Fruit fly (Drosophila melanogaster) whole organism, embryonic: Measurements from ENCODE around the gene CG3348.

ENCODE experiments used
- Atf-2 ChIP-seq: fragments of 200-800 bp; sonication (Bioruptor generic); optimal IDR thresholded peaks from 2 replicates; lab custom pipeline; 2016; ENCODE audit warnings: missing biosample characterization, missing genetic modification characterization
- BEAF-32 ChIP-seq: fragments of 200-800 bp; sonication (Bioruptor generic); optimal IDR thresholded peaks from 3 replicates; lab custom pipeline; 2017; ENCODE audit warnings: missing biosample characterization, missing genetic modification characterization, mild to moderate bottlenecking, moderate library complexity, missing genetic modification reagents
- CG11504 ChIP-seq: fragments of 200-800 bp; sonication (Bioruptor generic); optimal IDR thresholded peaks from 3 replicates; lab custom pipeline; 2019; ENCODE audit warnings: missing biosample characterization, mild to moderate bottlenecking, missing genetic modification characterization, moderate library complexity
- CG12769 ChIP-seq: fragments of 200-800 bp; sonication (Bioruptor generic); optimal IDR thresholded peaks from 2 replicates; lab custom pipeline; 2019; ENCODE audit warnings: missing biosample characterization, mild to moderate bottlenecking, missing genetic modification characterization, moderate library complexity
- CG13424 ChIP-seq: fragments of 200-800 bp; sonication (Bioruptor generic); optimal IDR thresholded peaks from 2 replicates; lab custom pipeline; 2019; ENCODE audit warnings: missing biosample characterization, mild to moderate bottlenecking, missing genetic modification characterization, moderate library complexity
- CG13894 ChIP-seq: fragments of 200-800 bp; sonication (Bioruptor generic); optimal IDR thresholded peaks from 3 replicates; lab custom pipeline; 2018; ENCODE audit warnings: missing biosample characterization, mild to moderate bottlenecking, missing genetic modification characterization, moderate library complexity
- CG14710 ChIP-seq: fragments of 200-800 bp; sonication (Bioruptor generic); optimal IDR thresholded peaks from 3 replicates; lab custom pipeline; 2019; ENCODE audit warnings: missing biosample characterization, mild to moderate bottlenecking, missing genetic modification characterization, moderate library complexity
- CG1647 ChIP-seq: fragments of 200-800 bp; sonication (Bioruptor generic); optimal IDR thresholded peaks from 3 replicates; lab custom pipeline; 2016; ENCODE audit warnings: missing biosample characterization, missing genetic modification characterization
- CG17612 ChIP-seq: fragments of 200-800 bp; sonication (Bioruptor generic); IDR thresholded peaks from 2 replicates; pipeline ENCODE4 v1.3.6; 2022; ENCODE audit warnings: missing biosample characterization, missing genetic modification characterization
- CG33557 ChIP-seq: fragments of 200-800 bp; sonication (Bioruptor generic); optimal IDR thresholded peaks from 2 replicates; lab custom pipeline; 2019; ENCODE audit warnings: missing biosample characterization, mild to moderate bottlenecking, missing genetic modification characterization, moderate library complexity
- CG34422 ChIP-seq: fragments of 200-800 bp; sonication (Bioruptor generic); IDR thresholded peaks from 3 replicates; pipeline ENCODE4 v1.3.6; 2022; ENCODE audit warnings: missing biosample characterization, missing genetic modification characterization
- CG43689 ChIP-seq: fragments of 200-800 bp; sonication (Bioruptor generic); IDR thresholded peaks from 2 replicates; pipeline ENCODE4 v1.3.6; 2022; ENCODE audit warnings: missing biosample characterization, missing genetic modification characterization
- CG7987 ChIP-seq: fragments of 200-800 bp; sonication (Bioruptor generic); optimal IDR thresholded peaks from 2 replicates; lab custom pipeline; 2018; ENCODE audit warnings: missing biosample characterization, mild to moderate bottlenecking, missing genetic modification characterization, moderate library complexity
- CG8281 ChIP-seq: fragments of 200-800 bp; sonication (Bioruptor generic); optimal IDR thresholded peaks from 2 replicates; lab custom pipeline; 2018; ENCODE audit warnings: missing biosample characterization, mild to moderate bottlenecking, missing genetic modification characterization, moderate library complexity
- CG8359 ChIP-seq: fragments of 200-800 bp; sonication (Bioruptor generic); optimal IDR thresholded peaks from 2 replicates; lab custom pipeline; 2017; ENCODE audit warnings: missing biosample characterization, mild to moderate bottlenecking, missing genetic modification characterization, borderline replicate concordance
- CG8478 ChIP-seq: fragments of >200 bp; optimal IDR thresholded peaks from 2 replicates; lab custom pipeline; 2018
- CkIIα-i1 ChIP-seq: fragments of 200-800 bp; sonication (Bioruptor generic); IDR thresholded peaks from 2 replicates; pipeline ENCODE4 v1.3.6; 2022; ENCODE audit warnings: missing biosample characterization, missing genetic modification characterization
- Deaf1 ChIP-seq: fragments of 200-800 bp; optimal IDR thresholded peaks from 3 replicates; lab custom pipeline; 2019; ENCODE audit warnings: missing biosample characterization, mild to moderate bottlenecking, missing genetic modification characterization, moderate library complexity
- HLH3B ChIP-seq: fragments of 200-800 bp; sonication (Bioruptor generic); IDR thresholded peaks from 2 replicates; pipeline ENCODE4 v1.3.6; 2022; ENCODE audit warnings: missing biosample characterization, missing genetic modification characterization
- HLH54F ChIP-seq: fragments of 200-800 bp; sonication (Bioruptor generic); optimal IDR thresholded peaks from 3 replicates; lab custom pipeline; 2016; ENCODE audit warnings: missing biosample characterization, missing genetic modification characterization
- Med ChIP-seq: fragments of 200-800 bp; sonication (Bioruptor generic); peaks from one replicate; lab custom pipeline; 2016; ENCODE audit warnings: missing biosample characterization, missing genetic modification characterization, mild to moderate bottlenecking, inconsistent platforms, moderate library complexity
- Neu2 ChIP-seq: fragments of 200-800 bp; sonication (Bioruptor generic); optimal IDR thresholded peaks from 3 replicates; lab custom pipeline; 2016; ENCODE audit warnings: missing biosample characterization, missing genetic modification characterization, borderline replicate concordance
- Oli ChIP-seq: fragments of 200-800 bp; sonication (Bioruptor generic); optimal IDR thresholded peaks from 2 replicates; lab custom pipeline; 2018; ENCODE audit warnings: missing biosample characterization, mild to moderate bottlenecking, missing genetic modification characterization, moderate library complexity
- Sry-δ ChIP-seq: fragments of 200-800 bp; sonication (Bioruptor generic); optimal IDR thresholded peaks from 2 replicates; lab custom pipeline; 2016; ENCODE audit warnings: missing biosample characterization, missing genetic modification characterization
- Trl ChIP-seq, 3 experiments: fragments of >200 bp in 2 of 3; fragments of 200-800 bp in 1 of 3; sonication (Bioruptor generic) in 1 of 3; optimal IDR thresholded peaks; 2 replicates in 1 of 3; 3 replicates in 2 of 3; lab custom pipeline; 2016 to 2017; ENCODE audit warnings: missing biosample characterization in 1 of 3, missing genetic modification characterization in 1 of 3
- abd-A ChIP-seq: fragments of 200-800 bp; sonication (Bioruptor generic); optimal IDR thresholded peaks from 3 replicates; lab custom pipeline; 2019; ENCODE audit warnings: missing biosample characterization, mild to moderate bottlenecking, missing genetic modification characterization, moderate library complexity
- ap ChIP-seq: fragments of 200-800 bp; sonication (Bioruptor generic); IDR thresholded peaks from 2 replicates; pipeline ENCODE4 v1.3.6; 2022; ENCODE audit warnings: missing biosample characterization, missing genetic modification characterization
- chinmo ChIP-seq: fragments of 200-800 bp; sonication (Bioruptor generic); IDR thresholded peaks from 4 replicates; pipeline ENCODE4 v1.3.6; 2022; ENCODE audit warnings: missing biosample characterization, missing genetic modification characterization; ENCODE audit not compliant: partially characterized antibody
- cwo ChIP-seq: fragments of 200-800 bp; sonication (Bioruptor generic); optimal IDR thresholded peaks from 3 replicates; lab custom pipeline; 2017; ENCODE audit warnings: missing biosample characterization, missing genetic modification characterization, mild to moderate bottlenecking, moderate library complexity, missing genetic modification reagents
- exex ChIP-seq: fragments of 200-800 bp; sonication (Bioruptor generic); optimal IDR thresholded peaks from 4 replicates; lab custom pipeline; 2018; ENCODE audit warnings: missing biosample characterization, mild to moderate bottlenecking, missing genetic modification characterization, moderate library complexity
- mirr ChIP-seq: fragments of 200-800 bp; sonication (Bioruptor generic); optimal IDR thresholded peaks from 3 replicates; lab custom pipeline; 2018; ENCODE audit warnings: missing biosample characterization, mild to moderate bottlenecking, missing genetic modification characterization
- p53 ChIP-seq: fragments of 200-800 bp; sonication (Bioruptor generic); optimal IDR thresholded peaks from 2 replicates; lab custom pipeline; 2016; ENCODE audit warnings: missing biosample characterization, missing genetic modification characterization
- pho ChIP-seq: fragments of 200-800 bp; sonication (Bioruptor generic); optimal IDR thresholded peaks from 2 replicates; lab custom pipeline; 2016; ENCODE audit warnings: missing biosample characterization, missing genetic modification characterization
- sd ChIP-seq: fragments of 200-800 bp; sonication (Bioruptor generic); optimal IDR thresholded peaks from 3 replicates; lab custom pipeline; 2018; ENCODE audit warnings: missing biosample characterization, mild to moderate bottlenecking, missing genetic modification characterization, moderate library complexity
- shn ChIP-seq: fragments of 200-800 bp; sonication (Bioruptor generic); optimal IDR thresholded peaks from 3 replicates; lab custom pipeline; 2016; ENCODE audit warnings: missing biosample characterization, missing genetic modification characterization
- sr ChIP-seq: fragments of 200-800 bp; sonication (Bioruptor generic); IDR thresholded peaks from 3 replicates; pipeline ENCODE4 v1.3.6; 2022; ENCODE audit warnings: missing biosample characterization, missing genetic modification characterization
- sug ChIP-seq: fragments of 200-800 bp; optimal IDR thresholded peaks from 2 replicates; lab custom pipeline; 2019; ENCODE audit warnings: missing biosample characterization, mild to moderate bottlenecking, missing genetic modification characterization, moderate library complexity
- unpg ChIP-seq: fragments of 200-800 bp; sonication (Bioruptor generic); optimal IDR thresholded peaks from 3 replicates; lab custom pipeline; 2018; ENCODE audit warnings: missing biosample characterization, mild to moderate bottlenecking, missing genetic modification characterization, moderate library complexity

Gene CG3348

DNA sequence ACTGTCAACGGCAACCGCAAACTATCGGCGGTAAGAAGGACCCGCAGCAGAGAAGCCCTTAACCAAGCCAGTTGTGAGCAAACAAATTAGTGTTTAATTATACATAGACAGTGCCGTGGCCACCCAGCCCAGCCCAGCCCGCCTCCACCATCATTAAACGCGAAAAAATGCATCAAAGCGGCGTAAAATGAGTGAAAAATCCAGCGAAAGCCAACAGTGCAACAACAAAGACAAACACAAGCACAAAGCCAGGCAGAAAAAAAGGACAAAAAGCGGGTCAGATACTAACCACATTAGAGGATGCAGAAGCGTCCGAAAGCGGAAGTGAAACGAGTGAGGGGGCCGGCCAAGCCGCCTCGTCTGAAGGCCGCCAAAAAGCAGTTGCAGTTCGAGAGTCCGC lies 48.3 kb upstream of the CG3348 start, which contains the start of gene CG42534:
TSS of gene CG42534 (plus strand) at position 301 of the 400 bp plus-strand sequence.
- 0 out of 3 replicates have a peak, but pooled peaks have one; percentile 13 for TF ChIP-seq CG34422 (GFP tag; lab: Robert Waterston, UW)
- TF ChIP-seq CG13894, result no peak

DNA sequence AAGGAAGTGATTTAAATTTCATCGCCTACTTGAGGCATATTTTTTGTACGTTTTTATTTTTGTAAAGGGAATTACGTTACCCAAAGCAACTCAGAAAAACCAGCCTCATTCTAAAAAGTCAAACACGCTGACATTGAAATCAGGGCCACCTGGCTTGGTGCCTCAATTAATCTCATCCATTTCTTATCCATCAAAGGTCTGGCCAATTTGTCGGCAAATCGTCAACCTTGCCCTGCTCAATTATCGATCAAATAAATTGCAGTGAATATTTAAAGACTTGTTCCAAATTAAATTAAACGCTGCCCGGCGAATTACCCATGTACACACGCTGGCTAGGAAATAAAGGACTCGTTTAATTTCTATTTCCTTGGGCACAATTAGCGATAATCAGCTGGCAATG lies 38.8 kb upstream of the CG3348 start, which contains the start of gene CG3330:
TSS of gene CG3330 (minus strand) at position 101 of the 400 bp plus-strand sequence.
- TF ChIP-seq Deaf1 (tag; lab: Kevin White, UChicago) (no peak), CG8359 (GFP tag; lab: Kevin White, UChicago) (no peak), CG34422 (GFP tag; lab: Robert Waterston, UW) (no peak), CG14710 (tag; lab: Kevin White, UChicago) (no peak), ap (GFP tag; lab: Robert Waterston, UW) (no peak), CG8281 (tag; lab: Kevin White, UChicago) (no peak), p53 (no peak), CG11504 (no peak), CG1647 (no peak), BEAF-32 (GFP tag; lab: Kevin White, UChicago) (no peak), CG33557 (GFP tag; lab: Kevin White, UChicago) (no peak)

DNA sequence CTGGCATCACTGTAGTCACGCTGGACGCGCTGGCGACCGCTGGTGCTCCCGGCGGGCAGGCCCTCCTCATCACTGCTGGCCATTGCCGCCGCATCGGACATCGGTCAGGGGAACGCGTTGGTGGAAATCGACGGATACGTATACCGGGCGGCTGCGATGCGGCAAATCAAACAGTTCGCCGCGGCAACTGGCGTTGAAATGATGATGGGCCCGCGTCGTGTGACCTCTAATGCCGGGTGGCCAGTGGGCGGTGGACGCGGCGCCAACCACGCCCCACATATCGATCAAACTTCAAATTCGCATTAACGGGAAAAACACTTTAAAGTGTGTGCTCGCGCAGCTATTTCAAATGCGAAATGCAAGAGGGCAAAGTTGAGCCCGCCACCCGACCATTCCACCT lies 30.2 kb upstream of the CG3348 start, which contains the start of gene CG3339:
TSS of gene CG3339 (minus strand) at position 101 of the 400 bp plus-strand sequence.
- no peak for TF ChIP-seq CG13424 (tag; lab: Kevin White, UChicago)
- no peak for TF ChIP-seq CkIIα-i1 (GFP tag; lab: Robert Waterston, UW)
- TF ChIP-seq HLH3B (GFP tag; lab: Robert Waterston, UW), result no peak
- TF ChIP-seq Sry-δ (GFP tag; lab: Kevin White, UChicago), result no peak
- TF ChIP-seq pho (GFP tag; lab: Kevin White, UChicago), result no peak
- no peak for TF ChIP-seq exex
- TF ChIP-seq CG17612 (GFP tag; lab: Robert Waterston, UW), result no peak
- no peak for TF ChIP-seq Atf-2 (GFP tag; lab: Kevin White, UChicago)

DNA sequence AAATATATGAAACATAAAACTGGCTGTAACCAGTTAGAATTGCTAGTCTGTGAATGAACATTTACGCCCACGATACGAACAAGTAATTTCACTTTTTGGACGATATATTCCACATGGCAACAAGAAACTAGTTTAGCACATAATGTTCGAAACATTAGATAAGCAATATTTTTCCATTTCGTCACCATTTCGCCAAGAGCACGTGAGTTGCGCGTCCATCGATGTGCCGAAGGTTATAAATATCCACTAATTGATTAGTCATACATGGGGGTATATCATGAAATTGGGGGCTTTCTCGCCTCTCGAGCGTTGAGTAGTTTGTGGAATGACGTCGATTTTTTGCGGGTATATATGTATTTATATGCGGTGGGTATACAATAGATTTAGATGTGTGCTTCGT lies 2.1 kb upstream of the CG3348 start:
- peak; percentile 68 for TF ChIP-seq CG7987 (GFP tag; lab: Kevin White, UChicago)
- no peak for TF ChIP-seq Trl (optimal IDR thresholded peaks at IDR 0.05; lab: Kevin White, UChicago)
- TF ChIP-seq Trl (GFP tag; optimal IDR thresholded peaks at IDR 0.05; lab: Kevin White, UChicago), result no peak
- no peak for TF ChIP-seq unpg (GFP tag; lab: Kevin White, UChicago)
- 0 out of 4 replicates have a peak, but pooled peaks have one; percentile 7 for TF ChIP-seq chinmo (GFP tag; lab: Robert Waterston, UW)
- peak; percentile 45 for TF ChIP-seq sd (tag; lab: Kevin White, UChicago)
- TF ChIP-seq cwo (GFP tag; lab: Kevin White, UChicago), result peak; percentile 97

DNA sequence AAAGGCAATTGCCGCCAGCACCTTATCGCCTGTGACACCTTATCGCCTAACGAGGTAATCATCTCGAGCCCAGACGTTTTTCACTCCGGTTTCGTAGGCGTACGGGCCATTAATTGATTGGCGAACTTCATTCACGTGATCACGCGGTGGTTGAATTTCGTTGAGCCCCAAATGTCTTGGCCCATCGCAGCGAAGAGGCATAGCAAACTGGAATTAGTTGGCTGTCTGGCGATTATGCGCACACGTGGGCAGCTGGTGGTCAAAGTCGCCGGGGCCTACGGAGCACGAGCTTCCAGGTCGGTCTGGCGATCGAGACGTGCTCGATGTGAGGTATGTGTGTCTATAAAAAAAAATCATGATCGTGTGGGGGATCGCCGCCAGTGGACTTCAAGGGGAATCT lies 1.1 kb upstream of the CG3348 start:
- TF ChIP-seq abd-A, result peak; percentile 31
- peak; percentile 56; the same call in 1 of the 3 replicates for TF ChIP-seq sr
- TF ChIP-seq Med (GFP tag; lab: Kevin White, UChicago), result peak; percentile 66
- TF ChIP-seq CG8478 (lab: Kevin White, UChicago), result peak; percentile 36
- TF ChIP-seq sug (tag; lab: Kevin White, UChicago), result peak; percentile 91
- TF ChIP-seq CG12769, result peak; percentile 83
- peak; percentile 18 for TF ChIP-seq CG13894
- TF ChIP-seq HLH54F (GFP tag; lab: Kevin White, UChicago), result no peak
- no peak for TF ChIP-seq shn (GFP tag; lab: Kevin White, UChicago)
- TF ChIP-seq Oli (tag; lab: Kevin White, UChicago), result no peak
- TF ChIP-seq exex, result peak; percentile 70
- TF ChIP-seq CG43689 (GFP tag; lab: Robert Waterston, UW), result no peak
- peak; percentile 100 for TF ChIP-seq CG7987 (GFP tag; lab: Kevin White, UChicago)
- TF ChIP-seq cwo (GFP tag; lab: Kevin White, UChicago), result peak; percentile 100
- TF ChIP-seq Neu2 (GFP tag; lab: Kevin White, UChicago), result no peak
- TF ChIP-seq sd (tag; lab: Kevin White, UChicago), result peak; percentile 78
- TF ChIP-seq mirr (GFP tag; lab: Kevin White, UChicago), result peak; percentile 6
